Worm (Caenorhabditis elegans): Measurements from ENCODE around the gene Y94H6A.5.

Y94H6A.5 gene

ce11 chrIV:2703927-2704401 lies at the start of gene Y94H6A.5:
TSS of gene Y94H6A.5 (minus strand) at chrIV:2703977.
- TF ChIP-seq nfya-1 (tag; optimal IDR thresholded peaks at IDR 0.05) (peak; percentile 56), pha-2 (tag; optimal IDR thresholded peaks at IDR 0.05) (no peak), ceh-48 (tag; optimal IDR thresholded peaks at IDR 0.05) (peak; percentile 13), madf-2 (tag; optimal IDR thresholded peaks at IDR 0.05) (peak; percentile 1), unc-42 (tag; optimal IDR thresholded peaks at IDR 0.05) (peak; percentile 53), ttx-3 (tag; optimal IDR thresholded peaks at IDR 0.05) (no peak), tbx-2 (tag; optimal IDR thresholded peaks at IDR 0.05) (peak; percentile 4), ref-2 (tag; optimal IDR thresholded peaks at IDR 0.05) (no peak), pax-1 (tag; optimal IDR thresholded peaks at IDR 0.05) (peak; percentile 84)

DNA sequence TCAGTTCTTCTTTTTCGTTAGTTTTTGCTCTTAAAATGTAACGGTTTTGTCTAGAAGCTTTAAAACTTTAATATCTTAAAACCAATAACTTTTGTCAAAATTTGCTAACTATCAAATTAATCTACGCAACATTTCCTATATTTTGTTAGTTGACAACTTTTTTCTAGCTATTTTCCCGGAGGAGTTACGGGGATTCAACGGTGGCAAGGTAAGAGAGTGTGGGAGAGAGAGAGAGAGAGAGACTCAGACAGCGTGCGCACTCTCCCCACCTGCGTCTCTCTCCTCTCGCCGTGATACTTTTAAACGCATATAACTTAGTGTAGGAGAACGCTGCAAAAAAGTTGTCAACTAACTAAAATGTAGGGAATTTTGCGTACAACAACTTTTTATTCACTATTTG lies 49.8 kb upstream of the Y94H6A.5 start:
- TF ChIP-seq ceh-30 (tag; optimal IDR thresholded peaks at IDR 0.05): no peak
- no peak for TF ChIP-seq hlh-13 (GFP tag; optimal IDR thresholded peaks at IDR 0.05)
- no peak for TF ChIP-seq hlh-6 (tag; optimal IDR thresholded peaks at IDR 0.05)
- no peak for TF ChIP-seq pha-2 (tag; optimal IDR thresholded peaks at IDR 0.05)
- TF ChIP-seq Y22D7AL.16 (tag; optimal IDR thresholded peaks at IDR 0.05): no peak
- no peak for TF ChIP-seq sdc-2 (tag; optimal IDR thresholded peaks at IDR 0.05)
- TF ChIP-seq K09A11.1 (tag; optimal IDR thresholded peaks at IDR 0.05; ENCODE audit: insufficient read depth): no peak
- no peak for TF ChIP-seq pros-1 (tag; optimal IDR thresholded peaks at IDR 0.05)
- no peak for TF ChIP-seq eyg-1 (tag; optimal IDR thresholded peaks at IDR 0.05)
- TF ChIP-seq unc-3 (GFP tag; conservative IDR thresholded peaks at IDR 0.05): no peak
- no peak for TF ChIP-seq unc-3 (tag; optimal IDR thresholded peaks at IDR 0.05)
- no peak for TF ChIP-seq F13H6.1 (tag; optimal IDR thresholded peaks at IDR 0.05)
- no peak for TF ChIP-seq rnt-1 (tag; optimal IDR thresholded peaks at IDR 0.05)
- TF ChIP-seq dmd-4 (tag; optimal IDR thresholded peaks at IDR 0.05; ENCODE audit: borderline replicate concordance): no peak

DNA sequence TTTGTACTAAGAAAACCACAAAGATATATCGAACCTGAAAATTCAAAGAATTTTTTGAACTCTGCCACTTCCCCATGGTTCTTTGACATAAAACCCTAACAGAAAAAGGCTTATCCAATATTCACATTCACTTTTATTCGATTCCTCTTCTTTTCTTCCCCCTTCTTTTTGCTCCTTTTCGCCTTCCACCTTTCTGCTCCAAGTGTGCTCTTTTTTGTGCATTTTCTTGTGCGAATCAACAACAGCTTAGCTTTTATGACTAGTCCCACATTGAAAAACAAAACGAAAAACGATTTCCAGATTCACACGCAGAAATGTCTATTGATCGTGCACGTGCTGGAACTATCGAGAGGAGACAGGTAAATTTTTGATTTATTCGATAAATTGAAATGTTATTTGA lies 47.8 kb upstream of the Y94H6A.5 start, which contains the start of gene Y54G2A.41:
Gene Y54G2A.41, plus strand, starts transcription at position 301 of the 400 bp plus-strand sequence.
- TF ChIP-seq unc-42 (tag; optimal IDR thresholded peaks at IDR 0.05) (no peak), pha-4 (tag; optimal IDR thresholded peaks at IDR 0.05) (no peak), C38D4.7 (GFP tag; optimal IDR thresholded peaks at IDR 0.05) (no peak), hlh-15 (tag; optimal IDR thresholded peaks at IDR 0.05) (no peak)

DNA sequence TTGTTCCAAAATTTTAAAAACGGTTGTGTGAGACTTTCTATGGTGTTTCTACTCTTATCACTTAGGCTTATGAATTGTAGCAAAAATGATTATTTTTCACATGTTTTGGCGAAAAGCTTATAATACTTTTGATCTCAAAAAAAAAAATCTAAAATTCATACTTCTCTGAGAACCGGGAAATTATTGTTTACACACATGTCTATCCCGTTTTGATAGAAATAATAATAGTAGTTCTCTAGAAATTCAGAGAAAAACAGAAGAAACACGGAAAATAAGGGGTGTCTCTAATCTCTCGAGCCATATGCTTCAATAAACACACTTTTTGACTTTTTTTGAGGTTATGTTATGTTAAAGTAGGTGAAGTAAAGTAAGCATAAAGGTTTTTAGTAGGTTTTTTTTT lies 46.8 kb upstream of the Y94H6A.5 start:
- TF ChIP-seq ceh-6 (GFP tag; optimal IDR thresholded peaks at IDR 0.05) (no peak), unc-3 (GFP tag; conservative IDR thresholded peaks at IDR 0.05) (no peak), unc-3 (tag; optimal IDR thresholded peaks at IDR 0.05) (no peak), pax-1 (tag; optimal IDR thresholded peaks at IDR 0.05) (no peak), gmeb-2 (tag; optimal IDR thresholded peaks at IDR 0.05) (no peak), pha-4 (tag; optimal IDR thresholded peaks at IDR 0.05) (no peak), syd-9 (tag; optimal IDR thresholded peaks at IDR 0.05) (no peak), tbx-2 (tag; optimal IDR thresholded peaks at IDR 0.05) (no peak), zip-5 (tag; optimal IDR thresholded peaks at IDR 0.05) (no peak), lin-11 (tag; optimal IDR thresholded peaks at IDR 0.05) (no peak), fax-1 (tag; optimal IDR thresholded peaks at IDR 0.05) (no peak), C08G9.2 (tag; optimal IDR thresholded peaks at IDR 0.05) (no peak), sdc-2 (tag; optimal IDR thresholded peaks at IDR 0.05) (no peak), npax-4 (tag; optimal IDR thresholded peaks at IDR 0.05) (no peak)

DNA sequence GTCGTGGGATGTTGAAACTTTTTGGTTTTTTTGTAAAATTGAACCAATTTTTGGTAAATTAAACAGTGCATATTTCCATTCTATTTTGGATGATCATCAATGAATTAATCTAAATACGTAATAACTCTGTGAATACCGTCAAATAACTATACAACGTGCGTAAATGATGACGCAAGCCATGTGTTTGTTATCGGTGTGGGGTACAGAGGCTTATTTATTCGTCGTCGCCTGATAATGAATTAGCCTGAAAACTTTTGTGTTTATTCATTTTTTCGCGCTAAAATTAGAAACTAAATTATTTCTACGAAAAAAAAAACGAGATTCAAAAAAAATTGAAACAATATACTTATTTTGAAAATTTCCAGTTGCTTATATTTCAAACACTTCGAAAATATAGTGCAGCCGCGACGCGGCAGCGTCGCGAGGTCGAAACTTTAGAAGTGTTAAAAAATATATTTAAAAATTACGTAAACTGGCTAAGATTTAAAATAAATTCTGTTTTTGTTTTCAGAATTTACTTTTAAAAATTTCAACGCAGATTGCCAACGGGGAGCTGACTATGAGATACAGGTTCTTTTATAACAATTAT lies 45.2 kb upstream of the Y94H6A.5 start:
- TF ChIP-seq fkh-10 (GFP tag; optimal IDR thresholded peaks at IDR 0.05) (no peak), elt-2 (tag; optimal IDR thresholded peaks at IDR 0.05) (peak; percentile 66)
